Fruit fly (Drosophila melanogaster): ENCODE data around the gene CG33267.

Gene CG33267

DNA sequence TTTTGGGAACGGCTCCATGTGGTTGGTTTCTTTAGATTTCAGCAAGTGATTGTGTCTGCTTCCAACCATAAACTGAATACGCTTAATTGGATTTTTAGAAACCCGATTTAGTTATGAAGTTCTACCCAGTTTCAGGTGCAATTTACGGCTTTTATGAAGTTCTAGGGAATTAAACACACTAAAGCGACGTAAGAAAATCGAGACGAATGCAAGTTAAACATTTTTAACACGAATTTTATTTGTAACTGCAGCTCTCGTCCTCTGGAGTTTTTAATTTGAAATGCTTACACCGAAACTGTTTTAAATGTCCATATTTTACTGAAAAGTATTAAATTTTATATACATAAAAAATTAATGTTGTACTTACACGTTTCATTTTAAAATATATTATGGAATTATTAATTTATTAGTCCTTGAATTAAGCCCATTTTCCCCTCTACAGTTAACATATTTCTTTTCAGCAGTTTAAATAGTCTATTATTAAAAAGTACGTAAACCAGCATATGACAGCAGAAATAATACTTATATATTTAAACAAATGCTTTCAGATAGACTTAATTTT is at the start of gene CG33267, which contains the start of gene CG46412:
Gene CG33267, plus strand, starts transcription at position 512 of the 562 bp plus-strand sequence.
Gene CG46412, minus strand, starts transcription at position 101 of the 562 bp plus-strand sequence.
- TF ChIP-seq EcR (GFP tag; optimal IDR thresholded peaks at IDR 0.05) (no peak), psq (optimal IDR thresholded peaks at IDR 0.05) (no peak), Dll (optimal IDR thresholded peaks at IDR 0.05) (no peak), pan (optimal IDR thresholded peaks at IDR 0.05) (no peak), CG8478 (optimal IDR thresholded peaks at IDR 0.05) (no peak), usp (GFP tag; optimal IDR thresholded peaks at IDR 0.05) (no peak)

DNA sequence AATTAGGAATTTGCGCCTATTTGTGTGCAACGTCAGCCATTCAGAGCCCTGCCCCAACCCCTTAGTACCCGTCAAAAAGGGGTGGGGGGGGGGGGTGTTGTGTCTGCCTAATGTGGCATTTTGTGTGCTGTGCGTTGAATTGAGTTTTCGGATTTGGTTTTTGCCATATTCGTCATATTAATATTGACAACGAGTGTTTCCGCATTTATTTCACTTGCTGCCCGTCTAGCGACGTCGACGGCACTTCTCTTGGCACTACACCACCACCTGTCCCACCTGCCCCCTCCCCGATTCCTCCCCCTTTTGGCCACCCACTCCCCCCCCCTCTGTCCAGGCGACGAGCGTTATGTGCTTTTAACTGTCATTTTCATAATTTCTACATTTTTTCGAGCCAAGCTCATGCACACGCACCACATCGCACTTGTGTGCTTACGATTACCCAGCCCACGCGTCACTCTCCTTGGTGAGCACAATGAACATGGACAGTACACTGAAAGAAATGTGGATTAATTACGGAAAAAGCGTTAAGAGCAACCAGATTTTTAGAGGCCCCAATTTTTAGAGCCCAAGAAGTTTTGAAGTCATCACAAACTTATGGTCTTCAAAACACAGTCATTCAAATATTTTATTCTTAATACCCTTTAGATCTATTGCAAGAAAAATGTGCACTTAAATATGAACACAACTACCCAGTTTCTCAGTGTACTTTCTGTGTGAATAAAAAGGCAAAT is 48.8 kb upstream of the CG33267 start:
- TF ChIP-seq CG8478 (optimal IDR thresholded peaks at IDR 0.05) = no peak
- TF ChIP-seq pan (optimal IDR thresholded peaks at IDR 0.05) = no peak
- no peak for TF ChIP-seq Dll (optimal IDR thresholded peaks at IDR 0.05)
- no peak for TF ChIP-seq usp (GFP tag; optimal IDR thresholded peaks at IDR 0.05)
- TF ChIP-seq psq (optimal IDR thresholded peaks at IDR 0.05) = no peak
- no peak for TF ChIP-seq EcR (GFP tag; optimal IDR thresholded peaks at IDR 0.05)

DNA sequence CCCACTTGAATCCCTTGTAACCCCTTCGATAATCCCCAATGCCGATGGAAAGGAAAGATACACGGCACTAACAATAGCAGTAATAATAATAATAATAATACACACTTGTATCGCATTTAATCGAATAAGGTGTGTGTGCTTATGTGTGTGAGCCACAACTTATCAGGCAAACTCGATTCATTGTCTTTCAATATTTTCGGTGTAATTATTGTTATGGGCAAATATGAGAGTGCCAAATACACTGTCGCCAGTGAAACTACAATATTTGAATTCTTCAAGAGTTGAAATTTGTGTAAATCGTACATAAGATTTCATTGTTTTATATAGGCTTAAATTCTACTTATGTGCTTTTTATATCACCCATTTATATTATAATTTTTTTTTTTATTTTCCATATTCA is 48.1 kb upstream of the CG33267 start:
- TF ChIP-seq EcR (GFP tag; optimal IDR thresholded peaks at IDR 0.05) (no peak), psq (optimal IDR thresholded peaks at IDR 0.05) (no peak), Dll (optimal IDR thresholded peaks at IDR 0.05) (no peak), usp (GFP tag; optimal IDR thresholded peaks at IDR 0.05) (no peak), pan (optimal IDR thresholded peaks at IDR 0.05) (no peak), CG8478 (optimal IDR thresholded peaks at IDR 0.05) (no peak)

DNA sequence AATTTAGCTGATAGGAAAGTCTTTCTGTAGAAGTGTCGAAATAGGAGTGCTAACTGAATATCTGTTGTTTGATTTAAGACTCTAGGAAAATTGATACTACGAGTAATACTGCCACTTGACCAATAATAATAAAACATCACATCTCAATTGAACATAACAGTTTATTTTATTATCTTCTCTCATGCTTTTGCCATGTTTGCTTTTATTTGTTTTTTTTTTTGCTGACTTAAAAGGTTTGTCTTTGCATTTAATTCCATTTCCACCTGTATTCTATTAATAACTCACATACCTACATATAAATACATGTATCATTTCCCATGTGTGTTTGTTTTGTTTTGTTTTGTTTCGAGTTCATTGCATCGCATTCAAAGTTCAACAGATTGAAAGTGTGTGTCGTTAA is 41.7 kb upstream of the CG33267 start, which contains the start of the genes CG11714 and Fuca:
Gene CG11714, minus strand, starts transcription at position 101 of the 400 bp plus-strand sequence.
Gene Fuca, minus strand, starts transcription at position 101 of the 400 bp plus-strand sequence.
- TF ChIP-seq psq (optimal IDR thresholded peaks at IDR 0.05) (no peak), Dll (optimal IDR thresholded peaks at IDR 0.05) (no peak), CG8478 (optimal IDR thresholded peaks at IDR 0.05) (no peak), pan (optimal IDR thresholded peaks at IDR 0.05) (no peak), usp (GFP tag; optimal IDR thresholded peaks at IDR 0.05) (no peak), EcR (GFP tag; optimal IDR thresholded peaks at IDR 0.05) (no peak)

DNA sequence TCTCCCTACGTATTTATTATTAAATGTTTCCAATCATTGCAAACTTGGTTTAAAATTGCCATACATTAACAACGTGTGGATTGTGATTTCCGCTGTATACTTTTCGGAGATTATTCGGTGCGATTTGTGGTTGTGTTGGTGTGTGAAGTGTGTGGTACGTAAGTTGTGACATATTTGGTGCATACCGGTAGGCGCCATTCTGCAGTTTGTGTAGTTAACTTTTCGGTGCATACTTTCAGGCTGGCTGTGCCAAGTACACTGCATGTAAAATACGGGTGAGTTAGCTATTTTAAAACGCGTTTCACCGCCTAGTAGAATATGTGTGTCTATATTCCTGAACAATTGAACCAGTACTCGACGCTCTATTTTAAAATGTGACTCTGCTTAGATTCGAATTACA is 41.0 kb upstream of the CG33267 start:
- TF ChIP-seq psq (optimal IDR thresholded peaks at IDR 0.05) (no peak), CG8478 (optimal IDR thresholded peaks at IDR 0.05) (no peak), EcR (GFP tag; optimal IDR thresholded peaks at IDR 0.05) (no peak), usp (GFP tag; optimal IDR thresholded peaks at IDR 0.05) (no peak), pan (optimal IDR thresholded peaks at IDR 0.05) (no peak), Dll (optimal IDR thresholded peaks at IDR 0.05) (no peak)

DNA sequence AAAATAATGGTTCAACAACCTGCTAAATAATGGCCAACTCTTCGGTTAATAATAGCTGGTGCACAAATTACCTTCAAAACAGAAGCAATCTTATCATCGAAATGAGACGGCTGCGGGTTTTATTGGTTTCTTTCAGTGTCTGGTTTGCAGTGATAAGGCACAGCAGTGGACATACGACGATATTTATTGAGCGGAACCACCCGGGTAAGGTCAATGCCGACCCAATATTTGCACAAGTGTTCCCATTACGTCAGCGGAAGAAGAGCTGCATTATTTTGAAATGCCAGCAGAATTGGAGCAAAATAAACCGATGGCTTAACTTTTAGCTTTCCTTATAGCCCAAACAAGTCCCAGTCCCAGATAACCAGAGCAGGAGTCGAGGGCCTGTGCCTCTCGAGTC is 38.5 kb upstream of the CG33267 start:
- TF ChIP-seq CG8478 (optimal IDR thresholded peaks at IDR 0.05) (no peak), usp (GFP tag; optimal IDR thresholded peaks at IDR 0.05) (no peak), EcR (GFP tag; optimal IDR thresholded peaks at IDR 0.05) (no peak), Dll (optimal IDR thresholded peaks at IDR 0.05) (no peak), pan (optimal IDR thresholded peaks at IDR 0.05) (no peak), psq (optimal IDR thresholded peaks at IDR 0.05) (no peak)

DNA sequence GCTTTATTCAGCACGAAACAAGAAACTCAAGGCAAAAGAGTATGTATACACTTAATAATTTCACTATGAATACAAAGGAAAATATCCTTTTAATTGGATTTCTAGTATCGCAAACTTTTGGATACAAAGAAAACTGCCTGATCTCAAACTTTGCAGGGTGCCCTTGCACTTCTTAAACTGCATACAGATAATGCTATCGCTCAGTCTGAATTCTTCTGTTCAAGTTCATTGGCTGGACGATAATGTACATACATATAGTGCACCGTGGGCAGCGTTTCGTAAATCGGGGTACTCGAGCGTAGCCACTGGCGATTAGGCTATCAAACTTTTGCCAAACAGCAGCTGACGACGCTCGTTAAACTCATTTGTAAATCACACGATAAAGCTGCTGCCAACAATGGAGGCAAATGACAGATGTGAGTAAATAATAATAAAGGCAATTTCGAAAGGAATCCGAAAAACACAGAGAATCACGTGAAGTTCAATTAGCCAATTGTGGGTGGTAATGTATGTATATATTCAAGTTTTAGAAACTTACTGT is 37.6 kb upstream of the CG33267 start:
- no peak for TF ChIP-seq CG8478 (optimal IDR thresholded peaks at IDR 0.05)
- TF ChIP-seq Dll (optimal IDR thresholded peaks at IDR 0.05) = no peak
- TF ChIP-seq psq (optimal IDR thresholded peaks at IDR 0.05) = no peak
- TF ChIP-seq EcR (GFP tag; optimal IDR thresholded peaks at IDR 0.05) = no peak
- TF ChIP-seq pan (optimal IDR thresholded peaks at IDR 0.05) = no peak
- no peak for TF ChIP-seq usp (GFP tag; optimal IDR thresholded peaks at IDR 0.05)

DNA sequence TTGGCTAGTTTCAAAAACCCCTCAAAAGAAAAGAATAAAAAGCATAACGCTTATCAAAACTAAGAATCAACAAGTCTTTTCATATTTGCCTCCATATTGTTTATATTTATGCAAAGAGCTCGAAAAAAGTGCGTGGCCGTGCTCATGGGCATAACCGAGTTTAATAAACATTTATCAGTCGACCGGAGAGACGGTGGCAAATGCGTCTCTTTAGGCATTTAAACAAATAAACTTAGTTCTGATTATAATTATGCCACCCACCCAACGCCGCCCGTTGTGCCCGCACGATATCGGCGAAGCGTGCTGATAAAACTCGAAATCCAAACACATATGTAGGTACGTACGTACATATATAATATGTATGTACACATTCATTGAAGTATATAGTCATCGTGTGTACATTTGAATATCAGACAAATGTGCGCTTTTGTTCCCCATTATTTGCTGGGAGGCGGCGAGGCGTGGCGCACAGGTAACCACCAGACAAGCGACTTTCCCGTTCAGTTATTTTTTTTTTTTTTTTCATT is 35.8 kb upstream of the CG33267 start:
- TF ChIP-seq usp (GFP tag; optimal IDR thresholded peaks at IDR 0.05) (no peak), CG8478 (optimal IDR thresholded peaks at IDR 0.05) (no peak)

DNA sequence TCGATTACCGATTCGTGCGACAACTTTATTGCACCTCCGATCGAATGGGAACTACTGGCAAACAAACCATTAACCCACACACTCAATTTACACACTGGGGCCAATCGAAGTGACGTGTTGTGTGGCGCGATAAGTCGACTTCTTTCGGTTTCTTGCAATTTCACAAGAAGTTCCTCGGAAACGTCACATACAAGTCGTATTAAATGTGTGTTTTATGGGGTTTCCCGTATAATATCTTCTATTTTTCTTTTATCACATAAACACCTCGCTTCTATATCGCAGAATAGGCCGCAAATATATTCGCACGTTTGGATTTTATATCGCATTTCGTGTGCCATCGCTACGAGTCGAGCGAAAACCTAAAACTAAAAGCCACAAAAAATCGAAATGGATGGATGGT is 34.6 kb upstream of the CG33267 start:
- TF ChIP-seq CG8478 (optimal IDR thresholded peaks at IDR 0.05) = no peak
- TF ChIP-seq Dll (optimal IDR thresholded peaks at IDR 0.05) = no peak
- no peak for TF ChIP-seq psq (optimal IDR thresholded peaks at IDR 0.05)
- no peak for TF ChIP-seq pan (optimal IDR thresholded peaks at IDR 0.05)
- TF ChIP-seq usp (GFP tag; optimal IDR thresholded peaks at IDR 0.05) = no peak
- no peak for TF ChIP-seq EcR (GFP tag; optimal IDR thresholded peaks at IDR 0.05)

DNA sequence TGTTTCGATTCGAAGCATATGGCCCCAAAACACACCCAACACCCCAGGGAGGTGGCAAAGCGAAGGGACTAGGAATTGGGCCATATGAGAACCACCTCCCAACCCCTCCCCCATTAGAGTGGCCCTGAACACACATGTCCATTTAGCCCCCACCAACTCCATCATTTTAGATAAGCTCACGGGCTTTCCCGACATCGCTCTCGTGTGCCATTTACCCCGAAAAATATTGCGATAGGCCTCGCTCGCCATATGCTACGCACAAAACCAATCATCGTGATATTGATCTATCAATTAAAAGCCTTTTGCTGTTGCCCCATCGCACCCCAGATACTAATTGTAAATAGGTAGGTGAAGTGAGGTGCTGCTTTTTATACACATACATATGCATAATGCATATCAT is 33.9 kb upstream of the CG33267 start:
- TF ChIP-seq EcR (GFP tag; optimal IDR thresholded peaks at IDR 0.05) (no peak), usp (GFP tag; optimal IDR thresholded peaks at IDR 0.05) (no peak), pan (optimal IDR thresholded peaks at IDR 0.05) (no peak), Dll (optimal IDR thresholded peaks at IDR 0.05) (no peak), psq (optimal IDR thresholded peaks at IDR 0.05) (no peak), CG8478 (optimal IDR thresholded peaks at IDR 0.05) (no peak)

DNA sequence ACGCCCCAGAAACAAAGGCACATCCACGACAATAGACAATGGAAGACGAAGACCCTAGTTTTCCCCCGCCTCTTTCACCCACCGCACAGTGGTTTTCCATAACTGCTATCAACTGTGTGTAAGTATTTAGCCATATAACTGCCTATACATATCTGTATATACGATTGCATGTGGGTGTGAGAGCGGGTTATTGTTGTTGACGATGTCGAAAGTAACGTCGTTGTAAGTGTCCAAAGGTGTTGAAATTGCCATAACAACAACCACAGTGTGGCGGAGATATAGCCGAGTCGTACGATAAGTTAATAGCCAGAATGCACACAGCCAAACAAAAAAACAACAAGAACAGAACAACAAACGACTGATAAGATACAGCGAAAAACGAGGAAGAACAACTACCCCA is 33.0 kb upstream of the CG33267 start:
- TF ChIP-seq psq (optimal IDR thresholded peaks at IDR 0.05) = no peak
- no peak for TF ChIP-seq CG8478 (optimal IDR thresholded peaks at IDR 0.05)
- TF ChIP-seq pan (optimal IDR thresholded peaks at IDR 0.05) = no peak
- TF ChIP-seq Dll (optimal IDR thresholded peaks at IDR 0.05) = no peak
- no peak for TF ChIP-seq usp (GFP tag; optimal IDR thresholded peaks at IDR 0.05)
- no peak for TF ChIP-seq EcR (GFP tag; optimal IDR thresholded peaks at IDR 0.05)

All from whole organism.